Worm (Caenorhabditis elegans) whole organism, midembryonic: ENCODE measurements around the gene F23H12.7.

Experiments used
- T22C8.4 ChIP-seq: fragments of 200-800 bp; sonication (Bioruptor generic); IDR thresholded peaks from 2 replicates; pipeline ENCODE4 v1.3.6; 2022; ENCODE audit warnings: missing genetic modification characterization, missing compliant biosample characterization
- cog-1 ChIP-seq: sonication (generic microtip); optimal IDR thresholded peaks from 2 replicates; lab custom pipeline; 2016; ENCODE audit warnings: missing genetic modification characterization, missing compliant biosample characterization
- flt-1 ChIP-seq: fragments of 200-800 bp; sonication (Bioruptor generic); IDR thresholded peaks from 2 replicates; pipeline ENCODE4 v1.3.6; 2022; ENCODE audit warnings: missing genetic modification characterization, missing compliant biosample characterization
- klf-2 ChIP-seq: fragments of 200-800 bp; sonication (Bioruptor generic); conservative IDR thresholded peaks from 2 replicates; pipeline ENCODE4 v1.3.6; 2022; ENCODE audit warnings: missing genetic modification reagents, missing genetic modification characterization, missing compliant biosample characterization
- med-1 ChIP-seq: sonication (generic microtip); optimal IDR thresholded peaks from 2 replicates; lab custom pipeline; 2017; ENCODE audit warnings: missing genetic modification characterization, mild to moderate bottlenecking, missing compliant biosample characterization, antibody characterized with exemption, missing genetic modification reagents; ENCODE audit not compliant: insufficient read depth
- ref-1 ChIP-seq: fragments of 200-800 bp; sonication (Bioruptor generic); conservative IDR thresholded peaks from 2 replicates; pipeline ENCODE4 v1.3.6; 2022; ENCODE audit warnings: missing genetic modification reagents, missing genetic modification characterization, missing compliant biosample characterization
- tab-1 ChIP-seq: fragments of 200-800 bp; sonication (Bioruptor generic); IDR thresholded peaks from 2 replicates; pipeline ENCODE4 v1.3.6; 2022; ENCODE audit warnings: missing genetic modification characterization, missing compliant biosample characterization
- ztf-23 ChIP-seq: fragments of 200-800 bp; sonication (Bioruptor generic); IDR thresholded peaks from 2 replicates; pipeline ENCODE4 v1.3.6; 2022; ENCODE audit warnings: missing genetic modification reagents, missing genetic modification characterization, missing compliant biosample characterization
- ztf-29 ChIP-seq: fragments of 200-800 bp; sonication (Bioruptor generic); IDR thresholded peaks from 2 replicates; pipeline ENCODE4 v1.3.6; 2022; ENCODE audit warnings: missing genetic modification reagents, missing genetic modification characterization, missing compliant biosample characterization

Gene F23H12.7

DNA sequence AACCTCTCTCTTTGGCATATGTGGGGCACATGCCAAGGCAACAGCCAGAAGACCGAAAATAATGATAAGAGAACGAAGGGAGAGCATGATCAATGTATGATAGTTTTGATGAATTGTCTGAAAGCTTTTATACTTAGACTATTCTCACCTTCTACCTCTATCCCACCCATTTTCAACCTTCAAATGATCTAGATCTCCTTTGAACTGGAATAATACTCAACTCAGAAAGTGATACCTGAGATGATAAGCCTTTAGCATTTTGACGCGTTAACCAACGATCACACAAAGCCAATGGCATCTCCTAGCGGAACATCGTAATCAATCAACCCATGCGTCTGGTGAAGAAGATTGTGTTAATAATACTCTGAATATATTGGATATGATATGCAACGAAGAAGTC, 33.1 kb downstream of the F23H12.7 start, which contains the start of gene K01D12.9:
K01D12.9 (minus strand) TSS at position 101 of the 400 bp plus-strand sequence.
- TF ChIP-seq tab-1 (GFP tag; lab: Robert Waterston, UW) = no peak
- TF ChIP-seq ref-1 (GFP tag; lab: Robert Waterston, UW) = no peak
- TF ChIP-seq klf-2 (GFP tag; lab: Robert Waterston, UW) = no peak
- no peak for TF ChIP-seq ztf-23 (GFP tag; lab: Robert Waterston, UW)
- no peak for TF ChIP-seq cog-1
- no peak for TF ChIP-seq flt-1 (GFP tag; lab: Robert Waterston, UW)

DNA sequence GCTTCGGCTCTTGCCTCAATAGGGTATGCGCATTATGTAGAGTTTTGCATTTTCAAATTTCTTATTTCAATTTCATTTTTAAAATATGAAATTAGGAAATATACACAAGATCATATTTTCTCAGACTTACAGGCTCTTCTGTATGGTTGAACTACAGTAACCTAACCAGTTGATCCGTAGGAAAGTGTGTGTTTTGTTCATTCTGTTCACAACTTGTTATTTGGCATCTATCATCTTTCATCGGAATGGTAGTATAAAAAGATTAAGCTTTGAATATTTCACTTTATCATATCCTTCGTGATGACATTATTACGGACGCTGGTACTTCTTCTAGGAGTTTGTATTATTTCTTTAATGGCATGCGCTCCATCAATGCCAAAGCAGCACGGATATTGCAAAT, 34.4 kb downstream of the F23H12.7 start, which contains the start of gene K01D12.10:
K01D12.10 (plus strand) TSS at position 301 of the 400 bp plus-strand sequence.
- TF ChIP-seq cog-1 (no peak), tab-1 (GFP tag; lab: Robert Waterston, UW) (no peak), med-1 (GFP tag; lab: Kevin White, UChicago) (no peak)

- 0 out of 2 replicates have a peak, but pooled peaks have one; percentile 14 for TF ChIP-seq klf-2 (GFP tag; lab: Robert Waterston, UW)
- TF ChIP-seq med-1 (GFP tag; lab: Kevin White, UChicago) = no peak
Measured at ce11 chrV:12406514-12406913, 35.0 kb downstream of the F23H12.7 start.

- no peak for TF ChIP-seq ztf-29 (GFP tag; lab: Robert Waterston, UW)
- no peak for TF ChIP-seq ref-1 (GFP tag; lab: Robert Waterston, UW)
- TF ChIP-seq med-1 (GFP tag; lab: Kevin White, UChicago) = no peak
- TF ChIP-seq T22C8.4 (GFP tag; lab: Robert Waterston, UW) = no peak
- TF ChIP-seq flt-1 (GFP tag; lab: Robert Waterston, UW) = no peak
- TF ChIP-seq ztf-23 (GFP tag; lab: Robert Waterston, UW) = no peak
- no peak for TF ChIP-seq tab-1 (GFP tag; lab: Robert Waterston, UW)
- TF ChIP-seq klf-2 (GFP tag; lab: Robert Waterston, UW) = no peak
- TF ChIP-seq cog-1 = no peak
Measured at ce11 chrV:12408525-12408924, 37.0 kb downstream of the F23H12.7 start, which contains the start of gene cdr-4. Gene cdr-4 (minus strand): TSS chrV:12408625.

ce11 chrV:12408996-12409395, 37.5 kb downstream of the F23H12.7 start:
- TF ChIP-seq ztf-23 (GFP tag; lab: Robert Waterston, UW) (no peak), med-1 (GFP tag; lab: Kevin White, UChicago) (no peak), ref-1 (GFP tag; lab: Robert Waterston, UW) (no peak), cog-1 (no peak), klf-2 (GFP tag; lab: Robert Waterston, UW) (no peak), tab-1 (GFP tag; lab: Robert Waterston, UW) (no peak), flt-1 (GFP tag; lab: Robert Waterston, UW) (no peak), T22C8.4 (GFP tag; lab: Robert Waterston, UW) (no peak), ztf-29 (GFP tag; lab: Robert Waterston, UW) (no peak)

DNA sequence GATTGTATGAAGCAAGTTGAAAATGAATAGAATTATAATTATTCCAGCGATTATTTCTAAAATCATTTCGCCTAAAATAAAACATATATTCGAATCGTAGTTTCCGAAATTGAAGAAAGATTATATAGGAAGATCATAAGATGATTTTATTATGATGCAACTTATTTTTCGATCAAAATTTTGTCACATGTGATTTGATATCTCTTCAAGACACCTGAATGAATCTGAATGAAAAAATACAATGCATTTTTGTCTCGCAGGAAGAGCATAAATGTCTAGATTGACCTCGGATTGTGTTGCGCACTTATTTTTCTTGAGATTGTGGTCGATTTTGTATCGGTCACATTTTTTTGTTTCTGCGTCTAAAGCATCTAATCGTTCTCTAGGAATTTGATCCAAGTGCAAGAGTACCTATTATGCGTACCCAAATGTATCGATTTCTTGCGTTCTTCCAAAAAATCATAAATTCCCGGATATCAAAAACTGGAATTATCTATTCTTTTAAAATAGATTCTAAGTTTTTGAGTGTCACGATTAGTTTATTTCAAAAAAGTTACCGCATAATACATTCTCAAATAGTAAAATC, 39.0 kb downstream of the F23H12.7 start, which contains the start of gene hrg-2:
hrg-2 (minus strand) TSS at position 98 of the 586 bp plus-strand sequence.
- TF ChIP-seq tab-1 (GFP tag; lab: Robert Waterston, UW) = no peak
- TF ChIP-seq flt-1 (GFP tag; lab: Robert Waterston, UW) = no peak
- no peak for TF ChIP-seq ref-1 (GFP tag; lab: Robert Waterston, UW)
- TF ChIP-seq ztf-23 (GFP tag; lab: Robert Waterston, UW) = no peak
- no peak for TF ChIP-seq klf-2 (GFP tag; lab: Robert Waterston, UW)
- no peak for TF ChIP-seq ztf-29 (GFP tag; lab: Robert Waterston, UW)
- no peak for TF ChIP-seq cog-1
- no peak for TF ChIP-seq T22C8.4 (GFP tag; lab: Robert Waterston, UW)
- TF ChIP-seq med-1 (GFP tag; lab: Kevin White, UChicago) = no peak

- TF ChIP-seq T22C8.4 (GFP tag; lab: Robert Waterston, UW) (no peak), ref-1 (GFP tag; lab: Robert Waterston, UW) (no peak), ztf-29 (GFP tag; lab: Robert Waterston, UW) (no peak), ztf-23 (GFP tag; lab: Robert Waterston, UW) (no peak), tab-1 (GFP tag; lab: Robert Waterston, UW) (no peak), klf-2 (GFP tag; lab: Robert Waterston, UW) (no peak), med-1 (GFP tag; lab: Kevin White, UChicago) (no peak), cog-1 (no peak)
Measured at ce11 chrV:12411909-12412308, 40.4 kb downstream of the F23H12.7 start, which contains the start of gene cdr-7. Gene cdr-7 (minus strand): TSS chrV:12412113.

ce11 chrV:12412321-12412720, 40.8 kb downstream of the F23H12.7 start:
- TF ChIP-seq ztf-23 (GFP tag; lab: Robert Waterston, UW) (no peak), tab-1 (GFP tag; lab: Robert Waterston, UW) (no peak), flt-1 (GFP tag; lab: Robert Waterston, UW) (no peak), T22C8.4 (GFP tag; lab: Robert Waterston, UW) (no peak), med-1 (GFP tag; lab: Kevin White, UChicago) (no peak), cog-1 (no peak), ztf-29 (GFP tag; lab: Robert Waterston, UW) (no peak), ref-1 (GFP tag; lab: Robert Waterston, UW) (no peak), klf-2 (GFP tag; lab: Robert Waterston, UW) (no peak)

DNA sequence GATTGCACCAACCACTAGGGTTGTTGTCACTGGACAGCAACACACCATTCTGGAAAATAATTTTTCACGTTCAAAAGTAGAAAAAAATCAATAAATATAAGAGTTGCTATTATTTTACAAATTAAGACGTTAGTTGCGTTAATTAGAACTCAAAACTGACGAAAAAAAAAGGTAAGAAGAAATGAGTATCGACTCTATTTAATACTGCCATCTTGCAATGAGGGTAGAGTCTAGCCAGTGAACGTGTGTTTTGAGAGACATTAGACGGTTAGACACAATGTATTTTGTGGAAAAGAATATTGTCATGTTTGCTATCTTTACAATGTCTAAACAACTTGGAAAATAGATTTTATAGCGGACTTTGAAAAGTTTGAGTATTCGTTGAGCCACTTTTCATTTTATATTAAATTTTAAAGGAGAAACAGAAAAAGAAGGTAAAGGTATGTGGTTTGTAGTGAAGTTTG, 42.2 kb downstream of the F23H12.7 start, which contains the start of gene cdr-6:
cdr-6 (minus strand) TSS at position 51 of the 464 bp plus-strand sequence.
- TF ChIP-seq flt-1 (GFP tag; lab: Robert Waterston, UW) = no peak
- TF ChIP-seq med-1 (GFP tag; lab: Kevin White, UChicago) = no peak
- no peak for TF ChIP-seq ref-1 (GFP tag; lab: Robert Waterston, UW)
- TF ChIP-seq cog-1 = no peak
- TF ChIP-seq ztf-23 (GFP tag; lab: Robert Waterston, UW) = no peak
- TF ChIP-seq klf-2 (GFP tag; lab: Robert Waterston, UW) = no peak
- no peak for TF ChIP-seq T22C8.4 (GFP tag; lab: Robert Waterston, UW)
- TF ChIP-seq tab-1 (GFP tag; lab: Robert Waterston, UW) = no peak
- no peak for TF ChIP-seq ztf-29 (GFP tag; lab: Robert Waterston, UW)
